Worm (Caenorhabditis elegans) whole organism, mixed stage, embryonic: ENCODE data around the gene Y75D11A.3.
"Not testable (repeated sequence)": the region's sequence is repeated elsewhere in the genome, so short reads cannot be mapped to it uniquely, and the experiment has no call there.

Source experiments
- bed-3 ChIP-seq: fragments of 200-800 bp; sonication (Bioruptor generic); optimal IDR thresholded peaks from 3 replicates; lab custom pipeline; 2018; ENCODE audit warnings: mild to moderate bottlenecking, missing genetic modification characterization, moderate library complexity, missing compliant biosample characterization
- blmp-1 ChIP-seq: fragments of 150-350 bp; optimal IDR thresholded peaks from 2 replicates; lab custom pipeline; 2014; ENCODE audit warnings: missing biosample characterization, missing genetic modification characterization
- ceh-39 ChIP-seq: fragments of 150-350 bp; optimal IDR thresholded peaks from 2 replicates; lab custom pipeline; 2014; ENCODE audit warnings: missing biosample characterization, missing genetic modification characterization
- ceh-43 ChIP-seq: fragments of 200-800 bp; sonication (Bioruptor generic); optimal IDR thresholded peaks from 2 replicates; lab custom pipeline; 2018; ENCODE audit warnings: mild to moderate bottlenecking, missing genetic modification characterization, moderate library complexity, missing compliant biosample characterization
- ceh-83 ChIP-seq: fragments of 200-800 bp; sonication (Bioruptor generic); optimal IDR thresholded peaks from 2 replicates; lab custom pipeline; 2018; ENCODE audit warnings: mild to moderate bottlenecking, missing genetic modification characterization, missing compliant biosample characterization
- ces-1 ChIP-seq: fragments of 150-350 bp; optimal IDR thresholded peaks from 2 replicates; lab custom pipeline; 2014; ENCODE audit warnings: missing biosample characterization, missing genetic modification reagents, missing genetic modification characterization
- cnd-1 ChIP-seq: fragments of 200-800 bp; sonication (Bioruptor generic); optimal IDR thresholded peaks from 2 replicates; lab custom pipeline; 2018; ENCODE audit warnings: mild to moderate bottlenecking, missing genetic modification characterization, missing compliant biosample characterization
- drap-1 ChIP-seq: fragments of 200-800 bp; sonication (Bioruptor generic); optimal IDR thresholded peaks from 3 replicates; lab custom pipeline; 2018; ENCODE audit warnings: mild to moderate bottlenecking, missing genetic modification characterization, missing compliant biosample characterization
- elt-1 ChIP-seq: sonication (generic microtip); optimal IDR thresholded peaks from 2 replicates; lab custom pipeline; 2017; ENCODE audit warnings: missing genetic modification characterization, mild to moderate bottlenecking, missing compliant biosample characterization, antibody characterized with exemption, moderate library complexity, borderline replicate concordance; ENCODE audit not compliant: insufficient read depth
- elt-3 ChIP-seq: fragments of 150-350 bp; optimal IDR thresholded peaks from 2 replicates; lab custom pipeline; 2014; ENCODE audit warnings: missing biosample characterization, missing genetic modification characterization
- ham-2 ChIP-seq: fragments of 200-800 bp; sonication (Bioruptor generic); optimal IDR thresholded peaks from 2 replicates; lab custom pipeline; 2018; ENCODE audit warnings: mild to moderate bottlenecking, missing genetic modification characterization, missing compliant biosample characterization
- hlh-1 ChIP-seq: fragments of 150-350 bp; optimal IDR thresholded peaks from 2 replicates; lab custom pipeline; 2014; ENCODE audit warnings: missing biosample characterization, missing genetic modification reagents, missing genetic modification characterization
- lin-13 ChIP-seq: fragments of 150-350 bp; optimal IDR thresholded peaks from 2 replicates; lab custom pipeline; 2014; ENCODE audit warnings: missing biosample characterization, missing genetic modification characterization
- lsy-2 ChIP-seq: fragments of 150-350 bp; optimal IDR thresholded peaks from 2 replicates; lab custom pipeline; 2014; ENCODE audit warnings: missing biosample characterization, missing genetic modification characterization
- mab-5 ChIP-seq: fragments of 150-350 bp; optimal IDR thresholded peaks from 2 replicates; lab custom pipeline; 2014; ENCODE audit warnings: missing biosample characterization, missing genetic modification characterization
- mep-1 ChIP-seq: fragments of 150-350 bp; optimal IDR thresholded peaks from 2 replicates; lab custom pipeline; 2017; ENCODE audit warnings: missing biosample characterization, missing genetic modification reagents, missing genetic modification characterization, inconsistent platforms
- nhr-12 ChIP-seq: fragments of 150-350 bp; optimal IDR thresholded peaks from 2 replicates; lab custom pipeline; 2014; ENCODE audit warnings: missing biosample characterization, missing genetic modification characterization
- nhr-237 ChIP-seq: fragments of 150-350 bp; optimal IDR thresholded peaks from 2 replicates; lab custom pipeline; 2014; ENCODE audit warnings: missing biosample characterization, missing genetic modification characterization
- nhr-28 ChIP-seq: fragments of 150-350 bp; optimal IDR thresholded peaks from 2 replicates; lab custom pipeline; 2014; ENCODE audit warnings: missing biosample characterization, missing genetic modification characterization
- nhr-76 ChIP-seq: sonication (generic microtip); optimal IDR thresholded peaks from 2 replicates; lab custom pipeline; 2017; ENCODE audit warnings: missing biosample characterization, missing genetic modification characterization
- pha-4 ChIP-seq: fragments of 150-350 bp; optimal IDR thresholded peaks from 2 replicates; lab custom pipeline; 2018; ENCODE audit warnings: missing biosample characterization, missing genetic modification reagents, missing genetic modification characterization
- snpc-4 ChIP-seq: fragments of 150-350 bp; optimal IDR thresholded peaks from 2 replicates; lab custom pipeline; 2014; ENCODE audit warnings: missing biosample characterization, missing genetic modification characterization
- sptf-1 ChIP-seq: sonication (generic microtip); optimal IDR thresholded peaks from 2 replicates; lab custom pipeline; 2017; ENCODE audit warnings: mild to moderate bottlenecking, missing genetic modification characterization, moderate library complexity, missing compliant biosample characterization
- tbx-8 ChIP-seq: fragments of 200-800 bp; sonication (Bioruptor generic); optimal IDR thresholded peaks from 2 replicates; lab custom pipeline; 2018; ENCODE audit warnings: mild to moderate bottlenecking, missing genetic modification characterization, moderate library complexity, missing compliant biosample characterization
- unc-120 ChIP-seq: sonication (generic microtip); optimal IDR thresholded peaks from 2 replicates; lab custom pipeline; 2017; ENCODE audit warnings: missing genetic modification characterization, missing compliant biosample characterization; ENCODE audit not compliant: poor library complexity, severe bottlenecking
- unc-39 ChIP-seq: fragments of 150-350 bp; optimal IDR thresholded peaks from 2 replicates; lab custom pipeline; 2014; ENCODE audit warnings: missing biosample characterization, missing genetic modification characterization
- unc-62 ChIP-seq: fragments of 150-350 bp; optimal IDR thresholded peaks from 2 replicates; lab custom pipeline; 2014; ENCODE audit warnings: missing biosample characterization, missing genetic modification reagents, missing genetic modification characterization
- zip-8 ChIP-seq: fragments of 150-350 bp; optimal IDR thresholded peaks from 2 replicates; lab custom pipeline; 2014; ENCODE audit warnings: missing biosample characterization, missing genetic modification characterization
- ztf-11 ChIP-seq: fragments of 150-350 bp; optimal IDR thresholded peaks from 2 replicates; lab custom pipeline; 2014; ENCODE audit warnings: missing biosample characterization, missing genetic modification characterization

Y75D11A.3 gene

ce11 chrX:1746117-1746516 is at the start of gene Y75D11A.3:
Gene Y75D11A.3 (minus strand): TSS chrX:1746217.
- TF ChIP-seq zip-8 (tag; lab: Kevin White, UChicago); elt-3 (tag; lab: Kevin White, UChicago); snpc-4: not testable (repeated sequence)

- no peak for TF ChIP-seq ceh-39
- no peak for TF ChIP-seq cnd-1 (tag; lab: Kevin White, UChicago)
- no peak for TF ChIP-seq ceh-83 (GFP tag; lab: Kevin White, UChicago)
- TF ChIP-seq elt-1 (tag; lab: Kevin White, UChicago): no peak
- TF ChIP-seq zip-8 (tag; lab: Kevin White, UChicago): no peak
- no peak for TF ChIP-seq unc-120
- TF ChIP-seq drap-1: no peak
- TF ChIP-seq mab-5 (tag; lab: Kevin White, UChicago): no peak
Observed at ce11 chrX:1791095-1791494, 45.1 kb upstream of the Y75D11A.3 start.

- no peak for TF ChIP-seq sptf-1 (tag; lab: Kevin White, UChicago)
- no peak for TF ChIP-seq unc-120
- no peak for TF ChIP-seq lin-13 (tag; lab: Kevin White, UChicago)
- no peak for TF ChIP-seq zip-8 (tag; lab: Kevin White, UChicago)
- TF ChIP-seq unc-62 (GFP tag; lab: Kevin White, UChicago): no peak
Observed at ce11 chrX:1786607-1787006, 40.6 kb upstream of the Y75D11A.3 start, which contains the start of gene arg-1. Gene arg-1 (plus strand): TSS chrX:1786907.

ce11 chrX:1785692-1786091 is 39.7 kb upstream of the Y75D11A.3 start:
- no peak for TF ChIP-seq nhr-237
- TF ChIP-seq unc-120: no peak
- TF ChIP-seq snpc-4: no peak
- no peak for TF ChIP-seq unc-39 (tag; lab: Kevin White, UChicago)

ce11 chrX:1777988-1778387 is 32.0 kb upstream of the Y75D11A.3 start, which contains the start of gene elc-2:
Gene elc-2 (minus strand): TSS chrX:1778088.
- no peak for TF ChIP-seq mab-5 (tag; lab: Kevin White, UChicago)
- no peak for TF ChIP-seq lsy-2 (tag; lab: Kevin White, UChicago)
- no peak for TF ChIP-seq ces-1 (GFP tag; lab: Kevin White, UChicago)
- no peak for TF ChIP-seq ceh-39
- TF ChIP-seq sptf-1 (tag; lab: Kevin White, UChicago): no peak
- TF ChIP-seq pha-4 (tag; lab: Kevin White, UChicago): no peak
- no peak for TF ChIP-seq drap-1
- TF ChIP-seq nhr-28 (tag; lab: Kevin White, UChicago): no peak
- TF ChIP-seq blmp-1 (tag; lab: Kevin White, UChicago): no peak
- TF ChIP-seq bed-3 (GFP tag; lab: Kevin White, UChicago): no peak
- TF ChIP-seq lin-13 (tag; lab: Kevin White, UChicago): no peak
- TF ChIP-seq nhr-12 (tag; lab: Kevin White, UChicago): no peak
- TF ChIP-seq tbx-8 (GFP tag; lab: Kevin White, UChicago): no peak
- TF ChIP-seq elt-1 (tag; lab: Kevin White, UChicago): no peak
- TF ChIP-seq ztf-11: no peak
- TF ChIP-seq ceh-83 (GFP tag; lab: Kevin White, UChicago): no peak
- TF ChIP-seq ham-2 (GFP tag; lab: Kevin White, UChicago): no peak
- TF ChIP-seq nhr-76 (tag; lab: Kevin White, UChicago): no peak

ce11 chrX:1769636-1770035 is 23.6 kb upstream of the Y75D11A.3 start:
- TF ChIP-seq lsy-2 (tag; lab: Kevin White, UChicago): no peak
- TF ChIP-seq tbx-8 (GFP tag; lab: Kevin White, UChicago): no peak
- no peak for TF ChIP-seq hlh-1 (tag; lab: Kevin White, UChicago)
- TF ChIP-seq drap-1: no peak
- no peak for TF ChIP-seq blmp-1 (tag; lab: Kevin White, UChicago)
- no peak for TF ChIP-seq mab-5 (tag; lab: Kevin White, UChicago)
- TF ChIP-seq ztf-11: no peak
- no peak for TF ChIP-seq pha-4 (tag; lab: Kevin White, UChicago)
- no peak for TF ChIP-seq ceh-83 (GFP tag; lab: Kevin White, UChicago)
- TF ChIP-seq ceh-43 (GFP tag; lab: Kevin White, UChicago): no peak
- TF ChIP-seq elt-1 (tag; lab: Kevin White, UChicago): no peak
- TF ChIP-seq snpc-4: no peak
- TF ChIP-seq cnd-1 (tag; lab: Kevin White, UChicago): no peak
- no peak for TF ChIP-seq lin-13 (tag; lab: Kevin White, UChicago)
- no peak for TF ChIP-seq unc-39 (tag; lab: Kevin White, UChicago)
- no peak for TF ChIP-seq mep-1 (tag; lab: Kevin White, UChicago)
- TF ChIP-seq unc-120: no peak
- no peak for TF ChIP-seq nhr-76 (tag; lab: Kevin White, UChicago)
